Fruit fly (Drosophila melanogaster) whole organism, embryonic: Measurements from ENCODE around the gene CRAT.

Experiments
- B-H1 ChIP-seq: fragments of 200-800 bp; sonication (Bioruptor generic); IDR thresholded peaks from 3 replicates; pipeline ENCODE4 v1.3.6; 2022; ENCODE audit warnings: missing biosample characterization, missing genetic modification characterization
- B-H2 ChIP-seq: fragments of 200-800 bp; sonication (Bioruptor generic); optimal IDR thresholded peaks from 2 replicates; lab custom pipeline; 2018; ENCODE audit warnings: missing biosample characterization, mild to moderate bottlenecking, missing genetic modification characterization
- CG10267 ChIP-seq: fragments of 200-800 bp; sonication (Bioruptor generic); optimal IDR thresholded peaks from 2 replicates; lab custom pipeline; 2018; ENCODE audit warnings: missing biosample characterization, mild to moderate bottlenecking, missing genetic modification characterization, moderate library complexity
- CG10366 ChIP-seq: fragments of 200-800 bp; sonication (Bioruptor generic); IDR thresholded peaks from 2 replicates; pipeline ENCODE4 v1.3.6; 2022; ENCODE audit warnings: missing biosample characterization, missing genetic modification characterization
- CG10979 ChIP-seq: fragments of 200-800 bp; sonication (Bioruptor generic); optimal IDR thresholded peaks from 2 replicates; lab custom pipeline; 2018; ENCODE audit warnings: missing biosample characterization, mild to moderate bottlenecking, missing genetic modification characterization, moderate library complexity
- CG11560 ChIP-seq: fragments of 200-800 bp; sonication (Bioruptor generic); IDR thresholded peaks from 3 replicates; pipeline ENCODE4 v1.3.6; 2022; ENCODE audit warnings: missing biosample characterization, missing genetic modification characterization
- CG12391 ChIP-seq: fragments of 200-800 bp; sonication (Bioruptor generic); optimal IDR thresholded peaks from 3 replicates; lab custom pipeline; 2018; ENCODE audit warnings: missing biosample characterization, mild to moderate bottlenecking, missing genetic modification characterization, moderate library complexity
- CG12659 ChIP-seq: fragments of 200-800 bp; sonication (Bioruptor generic); optimal IDR thresholded peaks from 3 replicates; lab custom pipeline; 2017; ENCODE audit warnings: mild to moderate bottlenecking, missing biosample characterization, missing genetic modification reagents, missing genetic modification characterization
- CG12942 ChIP-seq: fragments of 200-800 bp; sonication (Bioruptor generic); optimal IDR thresholded peaks from 3 replicates; lab custom pipeline; 2016; ENCODE audit warnings: missing biosample characterization, missing genetic modification characterization
- CG13775 ChIP-seq: fragments of 200-800 bp; sonication (Bioruptor generic); optimal IDR thresholded peaks from 3 replicates; lab custom pipeline; 2017; ENCODE audit warnings: missing biosample characterization, mild to moderate bottlenecking, missing genetic modification characterization
- CG14710 ChIP-seq: fragments of 200-800 bp; sonication (Bioruptor generic); optimal IDR thresholded peaks from 3 replicates; lab custom pipeline; 2019; ENCODE audit warnings: missing biosample characterization, mild to moderate bottlenecking, missing genetic modification characterization, moderate library complexity
- CG1529 ChIP-seq: fragments of 200-800 bp; sonication (Bioruptor generic); optimal IDR thresholded peaks from 3 replicates; lab custom pipeline; 2018; ENCODE audit warnings: missing biosample characterization, missing genetic modification characterization
- CG17359 ChIP-seq: fragments of 200-800 bp; sonication (Bioruptor generic); optimal IDR thresholded peaks from 3 replicates; lab custom pipeline; 2018; ENCODE audit warnings: missing biosample characterization, mild to moderate bottlenecking, missing genetic modification characterization, moderate library complexity
- CG2116 ChIP-seq: fragments of 200-800 bp; sonication (Bioruptor generic); optimal IDR thresholded peaks from 3 replicates; lab custom pipeline; 2018; ENCODE audit warnings: missing biosample characterization, mild to moderate bottlenecking, missing genetic modification characterization
- CG2129 ChIP-seq: fragments of 200-800 bp; sonication (Bioruptor generic); IDR thresholded peaks from 2 replicates; pipeline ENCODE4 v1.3.6; 2022; ENCODE audit warnings: missing biosample characterization, missing genetic modification characterization; ENCODE audit not compliant: partially characterized antibody
- CG2199 ChIP-seq: fragments of 200-800 bp; sonication (Bioruptor generic); IDR thresholded peaks from 3 replicates; pipeline ENCODE4 v1.3.6; 2022; ENCODE audit warnings: missing biosample characterization, missing genetic modification characterization
- CG30431 ChIP-seq: fragments of 200-800 bp; sonication (Bioruptor generic); optimal IDR thresholded peaks from 2 replicates; lab custom pipeline; 2017; ENCODE audit warnings: missing biosample characterization, missing genetic modification characterization
- CG3726 ChIP-seq: fragments of 200-800 bp; sonication (Bioruptor generic); IDR thresholded peaks from 3 replicates; pipeline ENCODE4, ENCODE4 v1.3.6; 2022; ENCODE audit warnings: missing biosample characterization, missing genetic modification characterization
- CG4424 ChIP-seq: fragments of 200-800 bp; sonication (Bioruptor generic); optimal IDR thresholded peaks from 3 replicates; lab custom pipeline; 2016; ENCODE audit warnings: missing biosample characterization, missing genetic modification characterization
- CG6689 ChIP-seq: fragments of 200-800 bp; sonication (Bioruptor generic); IDR thresholded peaks from 2 replicates; pipeline ENCODE4 v1.3.6; 2022; ENCODE audit warnings: missing biosample characterization, missing genetic modification characterization
- CG7357 ChIP-seq: fragments of 200-800 bp; sonication (Bioruptor generic); IDR thresholded peaks from 3 replicates; pipeline ENCODE4 v1.3.6; 2022; ENCODE audit warnings: missing biosample characterization, missing genetic modification characterization
- CG7786 ChIP-seq: fragments of 200-800 bp; sonication (Bioruptor generic); optimal IDR thresholded peaks from 2 replicates; lab custom pipeline; 2016; ENCODE audit warnings: missing biosample characterization, missing genetic modification characterization
- CG8359 ChIP-seq: fragments of 200-800 bp; sonication (Bioruptor generic); optimal IDR thresholded peaks from 2 replicates; lab custom pipeline; 2017; ENCODE audit warnings: missing biosample characterization, mild to moderate bottlenecking, missing genetic modification characterization, borderline replicate concordance
- CG9215 ChIP-seq: fragments of 200-800 bp; sonication (Bioruptor generic); IDR thresholded peaks from 2 replicates; pipeline ENCODE4 v1.3.6; 2022; ENCODE audit warnings: missing biosample characterization, missing genetic modification characterization
- CG9817 ChIP-seq: fragments of 200-800 bp; sonication (Bioruptor generic); optimal IDR thresholded peaks from 2 replicates; lab custom pipeline; 2018; ENCODE audit warnings: missing biosample characterization, mild to moderate bottlenecking, missing genetic modification characterization, moderate library complexity
- Chrac-16 ChIP-seq: fragments of 200-800 bp; sonication (Bioruptor generic); optimal IDR thresholded peaks from 3 replicates; lab custom pipeline; 2016; ENCODE audit warnings: missing biosample characterization, missing genetic modification characterization
- Dfd ChIP-seq, 2 experiments: fragments of >200 bp; optimal IDR thresholded peaks; 2 replicates each; lab custom pipeline; 2017; ENCODE audit warnings: missing biosample characterization in 2 of 2, missing genetic modification characterization in 2 of 2
- Doc2 ChIP-seq: fragments of 200-800 bp; sonication (Bioruptor generic); IDR thresholded peaks from 2 replicates; pipeline ENCODE4 v1.3.6; 2022; ENCODE audit warnings: missing biosample characterization, missing genetic modification characterization
- Doc3 ChIP-seq: fragments of 200-800 bp; sonication (Bioruptor generic); IDR thresholded peaks from 3 replicates; pipeline ENCODE4 v1.3.6; 2022; ENCODE audit warnings: missing biosample characterization, missing genetic modification characterization; ENCODE audit not compliant: partially characterized antibody
- Fer3 ChIP-seq: fragments of 200-800 bp; sonication (Bioruptor generic); optimal IDR thresholded peaks from 2 replicates; lab custom pipeline; 2018; ENCODE audit warnings: missing biosample characterization, mild to moderate bottlenecking, missing genetic modification characterization, moderate library complexity
- HLH4C ChIP-seq: fragments of 200-800 bp; sonication (Bioruptor generic); IDR thresholded peaks from 3 replicates; pipeline ENCODE4 v1.3.6; 2022; ENCODE audit warnings: missing biosample characterization, missing genetic modification characterization; ENCODE audit not compliant: partially characterized antibody
- Hr39 ChIP-seq: fragments of >200 bp; optimal IDR thresholded peaks from 2 replicates; lab custom pipeline; 2017
- Lim3 ChIP-seq: fragments of 200-800 bp; sonication (Bioruptor generic); IDR thresholded peaks from 2 replicates; pipeline ENCODE4 v1.3.6; 2022; ENCODE audit warnings: missing biosample characterization, missing genetic modification characterization
- Myb ChIP-seq: fragments of 200-800 bp; sonication (Bioruptor generic); optimal IDR thresholded peaks from 2 replicates; lab custom pipeline; 2016; ENCODE audit warnings: missing biosample characterization, missing genetic modification characterization
- Nf-YA ChIP-seq: fragments of 200-800 bp; sonication (Bioruptor generic); IDR thresholded peaks from 2 replicates; pipeline ENCODE4 v1.3.6; 2022; ENCODE audit warnings: missing biosample characterization, missing genetic modification characterization
- Side ChIP-seq: fragments of 200-800 bp; sonication (Bioruptor generic); optimal IDR thresholded peaks from 2 replicates; lab custom pipeline; 2016; ENCODE audit warnings: missing biosample characterization, missing genetic modification characterization
- Xrp1 ChIP-seq: fragments of 200-800 bp; sonication (Bioruptor generic); IDR thresholded peaks from 2 replicates; pipeline ENCODE4 v1.3.6; 2022; ENCODE audit warnings: missing biosample characterization, missing genetic modification characterization
- ash1 ChIP-seq: fragments of 200-800 bp; sonication (Bioruptor generic); optimal IDR thresholded peaks from 2 replicates; lab custom pipeline; 2018; ENCODE audit warnings: missing biosample characterization, mild to moderate bottlenecking, missing genetic modification characterization
- crol ChIP-seq: fragments of 200-800 bp; sonication (Bioruptor generic); IDR thresholded peaks from 2 replicates; pipeline ENCODE4 v1.3.6; 2022; ENCODE audit warnings: missing biosample characterization, missing genetic modification characterization
- dimm ChIP-seq: fragments of 200-800 bp; sonication (Bioruptor generic); IDR thresholded peaks from 2 replicates; pipeline ENCODE4 v1.3.6; 2022; ENCODE audit warnings: missing biosample characterization, missing genetic modification characterization
- en ChIP-seq: fragments of 200-800 bp; sonication (Bioruptor generic); optimal IDR thresholded peaks from 2 replicates; lab custom pipeline; 2016; ENCODE audit warnings: missing biosample characterization, missing genetic modification characterization
- esg ChIP-seq: fragments of 200-800 bp; sonication (Bioruptor generic); conservative IDR thresholded peaks from 2 replicates; pipeline ENCODE4 v1.3.6; 2022; ENCODE audit warnings: missing biosample characterization, missing genetic modification characterization
- ham ChIP-seq: fragments of 200-800 bp; sonication (Bioruptor generic); IDR thresholded peaks from 2 replicates; pipeline ENCODE4 v1.3.6; 2022; ENCODE audit warnings: missing biosample characterization, missing genetic modification characterization
- hb ChIP-seq: fragments of 200-800 bp; sonication (Bioruptor generic); IDR thresholded peaks from 3 replicates; pipeline ENCODE4 v1.3.6; 2022; ENCODE audit warnings: missing biosample characterization, missing genetic modification characterization; ENCODE audit not compliant: partially characterized antibody
- her ChIP-seq: fragments of 200-800 bp; sonication (Bioruptor generic); optimal IDR thresholded peaks from 2 replicates; lab custom pipeline; 2016; ENCODE audit warnings: missing biosample characterization, missing genetic modification characterization
- lilli ChIP-seq: fragments of 200-800 bp; sonication (Bioruptor generic); optimal IDR thresholded peaks from 3 replicates; lab custom pipeline; 2016; ENCODE audit warnings: missing biosample characterization, missing genetic modification characterization
- odd ChIP-seq: fragments of 200-800 bp; sonication (Bioruptor generic); optimal IDR thresholded peaks from 2 replicates; lab custom pipeline; 2017; ENCODE audit warnings: missing biosample characterization, mild to moderate bottlenecking, missing genetic modification characterization
- pho ChIP-seq: fragments of 200-800 bp; sonication (Bioruptor generic); optimal IDR thresholded peaks from 2 replicates; lab custom pipeline; 2016; ENCODE audit warnings: missing biosample characterization, missing genetic modification characterization
- sens-2 ChIP-seq: fragments of 200-800 bp; sonication (Bioruptor generic); IDR thresholded peaks from 2 replicates; pipeline ENCODE4 v1.3.6; 2022; ENCODE audit warnings: missing biosample characterization, missing genetic modification characterization
- tin ChIP-seq: fragments of 200-800 bp; sonication (Bioruptor generic); optimal IDR thresholded peaks from 3 replicates; lab custom pipeline; 2016; ENCODE audit warnings: missing biosample characterization, missing genetic modification characterization
- trh ChIP-seq: fragments of 200-800 bp; sonication (Bioruptor generic); optimal IDR thresholded peaks from 2 replicates; lab custom pipeline; 2016; ENCODE audit warnings: missing biosample characterization, missing genetic modification characterization

Gene CRAT

dm6 chr3R:6404174-6404573 is 28.3 kb upstream of the CRAT start (continued):
- TF ChIP-seq CG7786 (GFP tag; lab: Kevin White, UChicago): peak; percentile 61
- peak; percentile 65 for TF ChIP-seq CG12942 (GFP tag; lab: Kevin White, UChicago)
- peak; percentile 80 for TF ChIP-seq tin
- peak; percentile 72; the same call in 2 of the 3 replicates for TF ChIP-seq CG7357 (GFP tag; lab: Robert Waterston, UW)
- TF ChIP-seq sens-2 (GFP tag; lab: Robert Waterston, UW): peak; percentile 80
- TF ChIP-seq Xrp1 (GFP tag; lab: Robert Waterston, UW): peak; percentile 91
- TF ChIP-seq CG30431: peak; percentile 49
- peak; percentile 88 for TF ChIP-seq CG10366 (GFP tag; lab: Robert Waterston, UW)
- TF ChIP-seq Hr39: no peak
- TF ChIP-seq HLH4C: no peak
- TF ChIP-seq her (GFP tag; lab: Kevin White, UChicago): peak; percentile 56
- peak; percentile 77 for TF ChIP-seq CG10979 (tag; lab: Kevin White, UChicago)
- TF ChIP-seq CG12391 (tag; lab: Kevin White, UChicago): peak; percentile 86
- peak; percentile 61; the same call in 1 of the 3 replicates for TF ChIP-seq CG11560 (tag; lab: Robert Waterston, UW)
- peak; percentile 62 for TF ChIP-seq CG10267
- peak; percentile 31 for TF ChIP-seq CG2116 (GFP tag; lab: Kevin White, UChicago)
- TF ChIP-seq CG13775 (GFP tag; lab: Kevin White, UChicago): peak; percentile 73
- TF ChIP-seq CG1529 (GFP tag; lab: Kevin White, UChicago): peak; percentile 69
- TF ChIP-seq en (GFP tag; lab: Kevin White, UChicago): peak; percentile 40
- TF ChIP-seq CG9817 (tag; lab: Kevin White, UChicago): peak; percentile 74
- peak; percentile 39; the same call in 1 of the 2 replicates for TF ChIP-seq ham
- TF ChIP-seq CG6689 (GFP tag; lab: Robert Waterston, UW): peak; percentile 86
- peak; percentile 56 for TF ChIP-seq Myb (GFP tag; lab: Kevin White, UChicago)
- TF ChIP-seq odd (GFP tag; lab: Kevin White, UChicago): peak; percentile 72
- TF ChIP-seq Side: peak; percentile 74
- TF ChIP-seq B-H2 (GFP tag; lab: Kevin White, UChicago): no peak
- no peak for TF ChIP-seq dimm (GFP tag; lab: Robert Waterston, UW)
- no peak for TF ChIP-seq pho (GFP tag; lab: Kevin White, UChicago)
- no peak; the same call in 1 of the 2 replicates for TF ChIP-seq Doc2 (GFP tag; lab: Robert Waterston, UW)
- TF ChIP-seq ash1: no peak
- TF ChIP-seq CG8359 (GFP tag; lab: Kevin White, UChicago): peak; percentile 28
- TF ChIP-seq esg: peak; percentile 87
- TF ChIP-seq Chrac-16 (GFP tag; lab: Kevin White, UChicago): peak; percentile 67
- TF ChIP-seq Lim3 (GFP tag; lab: Robert Waterston, UW): 0 out of 2 replicates have a peak, but pooled peaks have one; percentile 24
- TF ChIP-seq CG14710: peak; percentile 60
- TF ChIP-seq CG2129 (GFP tag; lab: Robert Waterston, UW): no peak
- peak; percentile 87; the same call in 2 of the 3 replicates for TF ChIP-seq B-H1
- TF ChIP-seq trh (GFP tag; lab: Kevin White, UChicago): peak; percentile 74
- no peak; the same call in 2 of the 3 replicates for TF ChIP-seq CG3726 (GFP tag; lab: Robert Waterston, UW)
- no peak for TF ChIP-seq hb (GFP tag; lab: Robert Waterston, UW)
- no peak for TF ChIP-seq Dfd (GFP tag; optimal IDR thresholded peaks at IDR 0.05; lab: Kevin White, UChicago)
- TF ChIP-seq crol (GFP tag; lab: Robert Waterston, UW): peak; percentile 54
- peak; percentile 75 for TF ChIP-seq CG12659 (GFP tag; lab: Kevin White, UChicago)
- no peak for TF ChIP-seq Doc3 (GFP tag; lab: Robert Waterston, UW)
- TF ChIP-seq lilli: peak; percentile 83
- peak; percentile 66 for TF ChIP-seq Nf-YA (GFP tag; lab: Robert Waterston, UW)
- peak; percentile 84 for TF ChIP-seq CG4424 (GFP tag; lab: Kevin White, UChicago)
- peak; percentile 87 for TF ChIP-seq CG17359 (tag; lab: Kevin White, UChicago)
- TF ChIP-seq CG9215: no peak; the same call in 1 of the 2 replicates
- peak; percentile 84 for TF ChIP-seq Fer3 (tag; lab: Kevin White, UChicago)
- 0 out of 3 replicates have a peak, but pooled peaks have one; percentile 27 for TF ChIP-seq CG2199 (GFP tag; lab: Robert Waterston, UW)
